Fruit fly (Drosophila melanogaster): Measurements from ENCODE around the gene CG13247.

DNA sequence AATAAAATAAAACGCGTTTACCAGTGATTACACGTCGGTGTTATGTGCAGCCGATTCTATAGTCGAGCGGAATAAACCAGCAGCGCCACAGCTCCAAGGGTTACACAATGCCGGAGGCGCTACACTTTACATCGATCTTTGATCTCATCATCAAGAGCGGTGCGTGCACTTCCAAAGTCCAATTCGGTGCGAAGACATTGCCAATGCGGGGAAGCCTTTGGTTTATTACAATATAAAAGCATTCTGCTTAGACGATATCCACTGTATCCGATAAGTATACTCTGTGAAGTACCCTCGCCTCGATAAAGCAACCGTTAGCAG is 17.7 kb downstream of the CG13247 start:
- TF ChIP-seq CG8478 (optimal IDR thresholded peaks at IDR 0.05) (no peak), CTCF (optimal IDR thresholded peaks at IDR 0.05) (no peak)
